Worm (Caenorhabditis elegans) whole organism, young adult: ENCODE results near the gene srh-136.

Source experiments
- B0019.2 ChIP-seq: fragments of 200-800 bp; sonication (Bioruptor generic); conservative IDR thresholded peaks from 2 replicates; pipeline ENCODE4 v1.3.6; 2022; ENCODE audit warnings: missing genetic modification reagents, missing genetic modification characterization, missing compliant biosample characterization
- B0035.1 ChIP-seq: sonication (generic microtip); optimal IDR thresholded peaks from 2 replicates; lab custom pipeline; 2016; ENCODE audit warnings: missing genetic modification characterization, mild to moderate bottlenecking, missing compliant biosample characterization, missing genotype, missing genetic modification reagents
- B0336.3 ChIP-seq: fragments of 200-800 bp; sonication (Bioruptor generic); IDR thresholded peaks from 2 replicates; pipeline ENCODE4 v1.3.6; 2022; ENCODE audit warnings: missing genetic modification characterization, missing compliant biosample characterization
- atf-7 ChIP-seq: sonication (generic microtip); optimal IDR thresholded peaks from 2 replicates; lab custom pipeline; 2017; ENCODE audit warnings: mild to moderate bottlenecking, missing genetic modification characterization, missing compliant biosample characterization
- bed-2 ChIP-seq: fragments of 200-800 bp; sonication (Bioruptor generic); IDR thresholded peaks from 2 replicates; pipeline ENCODE4 v1.3.6; 2022; ENCODE audit warnings: missing genetic modification reagents, missing genetic modification characterization, missing compliant biosample characterization
- fkh-3 ChIP-seq: sonication (generic microtip); optimal IDR thresholded peaks from 2 replicates; lab custom pipeline; 2016; ENCODE audit warnings: mild to moderate bottlenecking, missing genetic modification characterization, missing compliant biosample characterization
- him-1 ChIP-seq: sonication (generic microtip); optimal IDR thresholded peaks from 2 replicates; lab custom pipeline; 2016; ENCODE audit warnings: missing genotype, missing genetic modification reagents, missing genetic modification characterization, missing compliant biosample characterization
- hsf-1 ChIP-seq: fragments of 200-800 bp; sonication (Bioruptor generic); IDR thresholded peaks from 2 replicates; pipeline ENCODE4 v1.3.6; 2022; ENCODE audit warnings: missing genetic modification reagents, missing genetic modification characterization, missing compliant biosample characterization
- lsl-1 ChIP-seq: fragments of 200-800 bp; sonication (Bioruptor generic); optimal IDR thresholded peaks from 2 replicates; lab custom pipeline; 2018; ENCODE audit warnings: mild to moderate bottlenecking, missing genetic modification characterization, moderate library complexity, missing compliant biosample characterization
- nfya-1 ChIP-seq: sonication (generic microtip); optimal IDR thresholded peaks from 2 replicates; lab custom pipeline; 2017; ENCODE audit warnings: antibody characterized with exemption, missing compliant biosample characterization, missing genetic modification characterization, borderline replicate concordance; ENCODE audit not compliant: insufficient read depth

DNA sequence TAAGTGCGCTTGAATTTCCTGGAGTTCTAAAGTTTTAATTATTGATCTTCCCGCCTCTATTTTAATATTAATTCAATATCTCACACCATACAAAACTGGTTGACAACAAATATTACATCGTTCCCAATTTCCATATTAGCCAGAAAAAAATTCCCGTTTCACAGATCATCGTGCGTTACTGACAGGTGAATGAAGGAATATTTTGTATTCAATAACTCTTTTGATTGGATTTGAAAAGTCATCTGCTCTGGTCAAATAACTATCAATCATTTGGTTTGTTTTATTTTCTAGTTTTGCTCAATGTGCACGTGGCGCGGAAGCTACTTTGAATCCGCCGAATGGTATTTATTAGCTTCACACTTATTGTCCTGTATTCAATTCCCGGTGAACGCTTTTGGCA lies 13.7 kb downstream of the srh-136 start, which contains the start of gene srh-139:
- TF ChIP-seq him-1 (tag; lab: Kevin White, UChicago) (no peak), B0019.2 (no peak), hsf-1 (no peak), nfya-1 (tag; lab: Kevin White, UChicago) (no peak), B0035.1 (tag; lab: Kevin White, UChicago) (no peak), fkh-3 (tag; lab: Kevin White, UChicago) (no peak), B0336.3 (GFP tag; lab: Robert Waterston, UW) (no peak), bed-2 (no peak), lsl-1 (no peak), atf-7 (tag; lab: Kevin White, UChicago) (no peak)
